Worm (Caenorhabditis elegans): ENCODE results near the gene C48B4.7.

C48B4.7 gene

DNA sequence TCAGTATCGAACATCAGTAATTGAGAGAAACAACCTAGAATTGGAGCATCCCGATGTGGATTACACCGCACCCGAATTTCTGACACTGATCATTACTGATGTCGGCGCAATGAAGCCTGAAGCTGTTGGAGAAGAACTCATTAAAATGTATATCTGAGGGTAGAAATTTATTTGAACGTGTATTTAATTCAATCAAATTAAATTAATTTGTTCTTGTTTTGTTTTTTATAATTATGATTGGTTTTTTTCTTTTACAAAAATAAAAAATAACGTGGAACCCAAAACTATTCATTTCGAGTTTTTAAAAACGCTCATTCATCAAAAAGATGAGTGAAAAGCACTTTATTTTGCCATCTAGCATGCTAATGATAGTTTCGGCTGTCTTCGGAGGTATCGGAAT, 15.1 kb downstream of the C48B4.7 start, which contains the start of gene ZK1098.9:
TSS of gene ZK1098.9 (plus strand) at position 301 of the 400 bp plus-strand sequence.
- TF ChIP-seq hlh-30 (tag; optimal IDR thresholded peaks at IDR 0.05; ENCODE audit: insufficient read depth) (no peak), lim-6 (tag; optimal IDR thresholded peaks at IDR 0.05) (no peak), che-1 (tag; optimal IDR thresholded peaks at IDR 0.05) (no peak)

DNA sequence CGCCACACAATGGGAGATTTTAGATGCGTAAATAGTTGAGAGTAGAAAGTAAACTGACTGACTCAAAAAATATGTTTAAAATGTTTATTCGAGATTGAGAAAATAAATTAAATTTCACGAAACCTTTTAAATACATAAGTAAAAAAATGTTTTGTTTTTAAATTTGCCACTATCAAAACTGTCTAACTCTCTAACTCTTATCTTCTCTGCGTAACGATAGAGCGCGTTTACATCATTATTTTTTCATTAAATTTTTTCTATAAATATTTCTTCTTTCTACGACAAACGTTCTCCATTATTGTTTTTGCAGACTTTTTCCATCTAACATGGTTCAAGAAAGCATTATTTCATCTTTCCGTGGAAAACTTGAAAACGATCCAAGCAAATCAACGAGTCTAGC, 16.4 kb downstream of the C48B4.7 start, which contains the start of gene eif-2Balpha:
TSS of gene eif-2Balpha (plus strand) at position 304 of the 400 bp plus-strand sequence.
- TF ChIP-seq unc-42 (tag; optimal IDR thresholded peaks at IDR 0.05) (peak; percentile 25), eyg-1 (tag; optimal IDR thresholded peaks at IDR 0.05) (no peak)

DNA sequence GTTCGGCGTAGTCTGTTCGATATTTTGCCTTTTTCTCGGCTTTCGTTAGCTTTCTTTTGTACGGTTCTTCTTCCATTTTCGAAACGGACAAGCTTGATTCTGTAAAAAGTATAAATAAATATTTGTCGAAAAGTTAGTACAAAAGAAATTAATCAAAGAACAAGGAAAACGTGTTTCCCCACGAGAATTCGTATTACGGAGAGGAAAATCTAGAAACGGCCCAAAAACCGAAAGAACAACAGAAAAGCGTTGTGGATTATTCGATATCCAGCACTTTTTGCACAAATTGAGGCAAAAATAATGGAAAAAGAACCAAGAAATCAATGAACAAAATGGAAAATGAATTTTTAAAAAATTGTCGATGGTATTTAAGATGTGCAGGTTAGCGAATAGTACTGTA, 17.0 kb downstream of the C48B4.7 start, which contains the start of gene mut-7:
TSS of gene mut-7 (minus strand) at position 101 of the 400 bp plus-strand sequence.
- TF ChIP-seq che-1 (tag; optimal IDR thresholded peaks at IDR 0.05) (no peak), ceh-31 (tag; optimal IDR thresholded peaks at IDR 0.05) (no peak), ceh-30 (tag; optimal IDR thresholded peaks at IDR 0.05) (no peak), ttx-3 (tag; optimal IDR thresholded peaks at IDR 0.05) (no peak), ceh-6 (GFP tag; optimal IDR thresholded peaks at IDR 0.05) (no peak), C08G9.2 (tag; optimal IDR thresholded peaks at IDR 0.05) (no peak), nhr-232 (tag; optimal IDR thresholded peaks at IDR 0.05) (no peak), fax-1 (tag; optimal IDR thresholded peaks at IDR 0.05) (no peak), syd-9 (tag; optimal IDR thresholded peaks at IDR 0.05) (no peak), hlh-6 (tag; optimal IDR thresholded peaks at IDR 0.05) (no peak), eyg-1 (tag; optimal IDR thresholded peaks at IDR 0.05) (no peak), ets-4 (tag; optimal IDR thresholded peaks at IDR 0.05) (no peak), ceh-2 (tag; optimal IDR thresholded peaks at IDR 0.05) (no peak), ceh-18 (tag; optimal IDR thresholded peaks at IDR 0.05) (no peak), hlh-13 (GFP tag; optimal IDR thresholded peaks at IDR 0.05) (no peak)

DNA sequence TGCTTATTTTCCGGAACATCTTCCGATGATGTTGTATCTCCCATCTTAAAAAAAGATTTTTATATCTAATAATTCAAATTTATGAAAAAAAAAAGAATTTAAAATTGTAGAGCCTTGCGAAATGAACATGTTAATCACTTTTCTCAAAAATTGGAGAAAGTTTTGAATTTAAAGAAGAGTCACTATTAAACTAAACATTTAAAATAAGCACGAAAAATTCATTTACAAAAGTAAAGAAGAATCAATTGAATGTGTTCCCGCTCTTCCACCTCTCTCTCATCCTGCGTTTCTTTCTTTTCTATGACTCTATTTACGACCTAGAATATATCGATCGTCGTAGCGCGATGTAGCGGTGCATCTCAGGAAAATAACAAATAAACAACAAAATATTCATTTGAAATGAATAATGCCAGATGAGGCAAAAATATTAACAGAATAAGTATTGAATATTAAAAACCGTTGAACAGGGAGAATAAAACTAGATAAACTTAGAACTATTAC, 20.5 kb downstream of the C48B4.7 start, which contains the start of gene ZK1098.3:
TSS of gene ZK1098.3 (minus strand) at position 51 of the 501 bp plus-strand sequence.
- peak; percentile 84 for TF ChIP-seq ceh-48 (tag; optimal IDR thresholded peaks at IDR 0.05)
- no peak for TF ChIP-seq hlh-13 (GFP tag; optimal IDR thresholded peaks at IDR 0.05)
- no peak for TF ChIP-seq hlh-30 (tag; optimal IDR thresholded peaks at IDR 0.05; ENCODE audit: insufficient read depth)
- peak; percentile 2 for TF ChIP-seq unc-55 (GFP tag; optimal IDR thresholded peaks at IDR 0.05)

DNA sequence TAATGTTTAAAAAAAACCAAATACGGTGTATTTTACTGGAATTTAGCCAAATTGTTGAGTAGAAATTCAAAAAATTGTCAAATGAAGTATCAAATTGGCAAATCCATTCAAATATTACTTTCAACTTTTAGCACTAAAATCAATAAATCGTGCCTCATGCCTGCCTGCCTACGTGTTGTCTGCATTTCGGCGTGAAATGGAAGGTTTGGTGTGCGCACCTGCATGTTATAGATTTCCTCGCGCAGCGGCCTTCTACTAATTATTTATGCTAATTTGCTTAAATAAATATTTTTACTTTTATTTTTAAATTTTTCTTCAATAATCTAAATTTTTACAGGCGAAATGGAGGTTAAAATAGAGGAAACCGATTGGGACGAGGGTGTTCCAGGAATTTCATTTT, 30.4 kb downstream of the C48B4.7 start, which contains the start of gene ZK1098.2:
TSS of gene ZK1098.2 (plus strand) at position 336 of the 400 bp plus-strand sequence.
- no peak for TF ChIP-seq elt-2 (tag; optimal IDR thresholded peaks at IDR 0.05)
- TF ChIP-seq ceh-48 (tag; optimal IDR thresholded peaks at IDR 0.05) = peak; percentile 76

DNA sequence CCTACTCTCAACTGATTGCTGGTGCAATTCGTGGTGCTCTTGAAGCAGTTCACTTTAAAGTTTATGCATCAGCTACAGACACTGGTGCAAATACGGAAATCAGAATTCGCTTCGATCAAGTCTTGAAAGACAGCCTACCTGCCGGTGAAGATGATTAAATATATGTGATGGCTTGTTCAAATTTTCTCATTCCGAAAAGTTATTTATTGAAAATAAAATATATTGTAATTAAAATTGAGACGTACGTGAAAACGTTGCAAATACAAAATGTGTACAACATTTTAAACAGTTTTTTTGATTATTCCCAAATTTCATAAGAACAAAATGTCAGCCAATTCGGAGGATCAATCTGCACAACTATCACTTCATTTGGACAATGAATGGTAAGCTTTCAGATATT, 32.4 kb downstream of the C48B4.7 start, which contains the start of gene ZK1098.6:
TSS of gene ZK1098.6 (plus strand) at position 301 of the 400 bp plus-strand sequence.
- TF ChIP-seq nhr-232 (tag; optimal IDR thresholded peaks at IDR 0.05) (no peak), sdc-2 (tag; optimal IDR thresholded peaks at IDR 0.05) (no peak), ceh-14 (tag; optimal IDR thresholded peaks at IDR 0.05) (no peak), sox-2 (GFP tag; IDR thresholded peaks at IDR 0.05) (no peak), eyg-1 (tag; optimal IDR thresholded peaks at IDR 0.05) (no peak), hlh-13 (GFP tag; optimal IDR thresholded peaks at IDR 0.05) (no peak), ceh-9 (tag; optimal IDR thresholded peaks at IDR 0.05) (no peak), Y22D7AL.16 (tag; optimal IDR thresholded peaks at IDR 0.05) (no peak), ceh-2 (tag; optimal IDR thresholded peaks at IDR 0.05) (no peak), dve-1 (tag; optimal IDR thresholded peaks at IDR 0.05) (no peak), rnt-1 (tag; optimal IDR thresholded peaks at IDR 0.05) (no peak), tbx-7 (tag; optimal IDR thresholded peaks at IDR 0.05) (no peak), pax-1 (tag; optimal IDR thresholded peaks at IDR 0.05) (no peak), ceh-22 (tag; optimal IDR thresholded peaks at IDR 0.05) (no peak), fkh-6 (tag; optimal IDR thresholded peaks at IDR 0.05) (no peak), zip-5 (tag; optimal IDR thresholded peaks at IDR 0.05) (no peak)

Data from whole organism, late embryonic.